Fruit fly (Drosophila melanogaster): Measurements from ENCODE around the gene E5.

- TF ChIP-seq h (optimal IDR thresholded peaks at IDR 0.05), result no peak
- no peak for TF ChIP-seq Sin3A (optimal IDR thresholded peaks at IDR 0.05)
- no peak for TF ChIP-seq insv (optimal IDR thresholded peaks at IDR 0.05)
- no peak for TF ChIP-seq Myc (optimal IDR thresholded peaks at IDR 0.05)
- TF ChIP-seq psq (optimal IDR thresholded peaks at IDR 0.05), result no peak
These were observed 41.8 kb downstream of the E5 start for dm6 chr3R:13832950-13833349.
